Worm (Caenorhabditis elegans) whole organism, L1 larva: Measurements from ENCODE around the gene F35G2.3.

ENCODE experiments used
- C04F5.9 ChIP-seq: sonication (generic microtip); optimal IDR thresholded peaks from 2 replicates; lab custom pipeline; 2016; ENCODE audit warnings: missing genetic modification characterization, missing compliant biosample characterization
- aly-2 ChIP-seq: fragments of 150-350 bp; optimal IDR thresholded peaks from 2 replicates; lab custom pipeline; 2014; ENCODE audit warnings: missing biosample characterization, missing genetic modification characterization
- blmp-1 ChIP-seq: fragments of 150-350 bp; optimal IDR thresholded peaks from 2 replicates; lab custom pipeline; 2014; ENCODE audit warnings: missing biosample characterization, missing genetic modification characterization
- ceh-63 ChIP-seq: fragments of 200-800 bp; sonication (Bioruptor generic); optimal IDR thresholded peaks from 2 replicates; lab custom pipeline; 2018; ENCODE audit warnings: mild to moderate bottlenecking, missing genetic modification characterization, missing compliant biosample characterization
- ceh-8 ChIP-seq: fragments of 200-800 bp; sonication (Bioruptor generic); optimal IDR thresholded peaks from 2 replicates; lab custom pipeline; 2018; ENCODE audit warnings: mild to moderate bottlenecking, missing genetic modification characterization, moderate library complexity, missing compliant biosample characterization
- ceh-90 ChIP-seq: sonication (generic microtip); optimal IDR thresholded peaks from 2 replicates; lab custom pipeline; 2016; ENCODE audit warnings: missing genetic modification characterization, missing compliant biosample characterization
- dpl-1 ChIP-seq, 3 experiments: fragments of 150-350 bp in 2 of 3; sonication (generic microtip) in 1 of 3; optimal IDR thresholded peaks; 2 replicates each; lab custom pipeline; 2014 to 2017; ENCODE audit warnings: missing biosample characterization in 3 of 3, missing genetic modification characterization in 3 of 3, missing genetic modification reagents in 3 of 3
- efl-1 ChIP-seq, 4 experiments: fragments of 150-350 bp; optimal IDR thresholded peaks in 3 of 4; peaks in 1 of 4; 1 replicate in 1 of 4; 2 replicates in 3 of 4; lab custom pipeline; 2014; ENCODE audit warnings: missing biosample characterization in 2 of 4, missing genetic modification characterization in 2 of 4, missing genetic modification reagents in 2 of 4
- egl-27 ChIP-seq, 2 experiments: fragments of 150-350 bp in 1 of 2; sonication (generic microtip); optimal IDR thresholded peaks; 3 replicates each; lab custom pipeline; 2017 to 2018; ENCODE audit warnings: missing biosample characterization in 2 of 2, missing genetic modification characterization in 2 of 2, missing genetic modification reagents in 2 of 2
- elt-3 ChIP-seq, 6 experiments: fragments of 150-350 bp in 1 of 6; sonication (generic microtip); optimal IDR thresholded peaks; 2 replicates each; lab custom pipeline; 2017 to 2018; ENCODE audit warnings: missing biosample characterization in 6 of 6, missing genetic modification characterization in 6 of 6, inconsistent platforms in 1 of 6
- fkh-10 ChIP-seq: sonication (generic microtip); optimal IDR thresholded peaks from 2 replicates; lab custom pipeline; 2017; ENCODE audit warnings: missing biosample characterization, missing genetic modification reagents, missing genetic modification characterization
- fkh-4 ChIP-seq: sonication (generic microtip); optimal IDR thresholded peaks from 2 replicates; lab custom pipeline; 2016; ENCODE audit warnings: missing compliant biosample characterization, missing genetic modification characterization, borderline replicate concordance
- isw-1 ChIP-seq: fragments of 200-800 bp; sonication (Bioruptor generic); IDR thresholded peaks from 2 replicates; pipeline ENCODE4 v1.3.6; 2022; ENCODE audit warnings: missing genetic modification characterization, missing compliant biosample characterization
- lin-14 ChIP-seq: fragments of 200-800 bp; sonication (Bioruptor generic); optimal IDR thresholded peaks from 2 replicates; lab custom pipeline; 2018; ENCODE audit warnings: mild to moderate bottlenecking, missing genetic modification characterization, moderate library complexity, missing compliant biosample characterization
- lin-35 ChIP-seq, 2 experiments: fragments of 150-350 bp; optimal IDR thresholded peaks; 2 replicates each; lab custom pipeline; 2014; ENCODE audit warnings: missing biosample characterization in 2 of 2, missing genetic modification characterization in 2 of 2, missing genetic modification reagents in 2 of 2
- lin-39 ChIP-seq: fragments of 150-350 bp; optimal IDR thresholded peaks from 2 replicates; lab custom pipeline; 2014; ENCODE audit warnings: missing biosample characterization, missing genetic modification reagents, missing genetic modification characterization
- lir-3 ChIP-seq: sonication (generic microtip); optimal IDR thresholded peaks from 2 replicates; lab custom pipeline; 2016; ENCODE audit warnings: mild to moderate bottlenecking, missing genetic modification characterization, moderate library complexity, missing compliant biosample characterization; ENCODE audit not compliant: poor library complexity
- lsy-2 ChIP-seq, 2 experiments: fragments of 150-350 bp; optimal IDR thresholded peaks; 2 replicates each; lab custom pipeline; 2014; ENCODE audit warnings: missing biosample characterization in 2 of 2, missing genetic modification characterization in 2 of 2
- mab-9 ChIP-seq: fragments of 200-800 bp; sonication (Bioruptor generic); IDR thresholded peaks from 2 replicates; pipeline ENCODE4 v1.3.6; 2022; ENCODE audit warnings: missing genetic modification reagents, missing genetic modification characterization, missing compliant biosample characterization
- mep-1 ChIP-seq: fragments of 150-350 bp; optimal IDR thresholded peaks from 2 replicates; lab custom pipeline; 2014; ENCODE audit warnings: missing biosample characterization, missing genetic modification characterization
- nhr-19 ChIP-seq: fragments of 200-800 bp; sonication (Bioruptor generic); conservative IDR thresholded peaks from 2 replicates; pipeline ENCODE4 v1.3.6; 2022; ENCODE audit warnings: missing genetic modification characterization, missing compliant biosample characterization
- nhr-237 ChIP-seq: fragments of 150-350 bp; optimal IDR thresholded peaks from 2 replicates; lab custom pipeline; 2014; ENCODE audit warnings: missing biosample characterization, missing genetic modification characterization
- nhr-28 ChIP-seq: fragments of 150-350 bp; optimal IDR thresholded peaks from 2 replicates; lab custom pipeline; 2014; ENCODE audit warnings: missing biosample characterization, missing genetic modification characterization
- nhr-47 ChIP-seq: sonication (generic microtip); optimal IDR thresholded peaks from 2 replicates; lab custom pipeline; 2016; ENCODE audit warnings: mild to moderate bottlenecking, missing genetic modification characterization, moderate library complexity, missing compliant biosample characterization
- nhr-71 ChIP-seq: sonication (generic microtip); optimal IDR thresholded peaks from 2 replicates; lab custom pipeline; 2016; ENCODE audit warnings: mild to moderate bottlenecking, missing genetic modification characterization, moderate library complexity, missing compliant biosample characterization
- nhr-77 ChIP-seq: fragments of 150-350 bp; optimal IDR thresholded peaks from 2 replicates; lab custom pipeline; 2014; ENCODE audit warnings: missing biosample characterization, missing genetic modification characterization
- nhr-84 ChIP-seq: sonication (generic microtip); optimal IDR thresholded peaks from 2 replicates; lab custom pipeline; 2017; ENCODE audit warnings: missing biosample characterization, missing genetic modification characterization
- nhr-85 ChIP-seq: sonication (generic microtip); peaks from one replicate; lab custom pipeline; 2016; ENCODE audit warnings: missing genetic modification characterization, inconsistent platforms, missing compliant biosample characterization
- pag-3 ChIP-seq: sonication (generic microtip); optimal IDR thresholded peaks from 2 replicates; lab custom pipeline; 2017; ENCODE audit warnings: missing genetic modification characterization, mild to moderate bottlenecking, missing compliant biosample characterization, antibody characterized with exemption, borderline replicate concordance; ENCODE audit not compliant: insufficient read depth
- pqm-1 ChIP-seq: sonication (generic microtip); optimal IDR thresholded peaks from 3 replicates; lab custom pipeline; 2017; ENCODE audit warnings: missing biosample characterization, missing genetic modification characterization
- snpc-4 ChIP-seq: fragments of 150-350 bp; optimal IDR thresholded peaks from 2 replicates; lab custom pipeline; 2014; ENCODE audit warnings: missing biosample characterization, missing genetic modification characterization
- snu-23 ChIP-seq: sonication (generic microtip); optimal IDR thresholded peaks from 2 replicates; lab custom pipeline; 2016; ENCODE audit warnings: missing genetic modification characterization, missing compliant biosample characterization
- sup-37 ChIP-seq: fragments of 200-800 bp; sonication (Bioruptor generic); optimal IDR thresholded peaks from 2 replicates; lab custom pipeline; 2018; ENCODE audit warnings: mild to moderate bottlenecking, missing genetic modification characterization, missing compliant biosample characterization
- swsn-7 ChIP-seq: sonication (generic microtip); optimal IDR thresholded peaks from 2 replicates; lab custom pipeline; 2016; ENCODE audit warnings: missing genetic modification characterization, missing compliant biosample characterization
- tbx-2 ChIP-seq: sonication (generic microtip); optimal IDR thresholded peaks from 2 replicates; lab custom pipeline; 2016; ENCODE audit warnings: missing genetic modification characterization, missing compliant biosample characterization
- vab-15 ChIP-seq: sonication (generic microtip); optimal IDR thresholded peaks from 2 replicates; lab custom pipeline; 2017; ENCODE audit warnings: missing genotype, mild to moderate bottlenecking, missing genetic modification characterization, missing compliant biosample characterization
- ztf-11 ChIP-seq, 2 experiments: sonication (generic microtip); optimal IDR thresholded peaks; 2 replicates each; lab custom pipeline; 2016 to 2017; ENCODE audit warnings: missing genetic modification characterization in 2 of 2, missing biosample characterization in 1 of 2, missing compliant biosample characterization in 1 of 2

Gene F35G2.3

DNA sequence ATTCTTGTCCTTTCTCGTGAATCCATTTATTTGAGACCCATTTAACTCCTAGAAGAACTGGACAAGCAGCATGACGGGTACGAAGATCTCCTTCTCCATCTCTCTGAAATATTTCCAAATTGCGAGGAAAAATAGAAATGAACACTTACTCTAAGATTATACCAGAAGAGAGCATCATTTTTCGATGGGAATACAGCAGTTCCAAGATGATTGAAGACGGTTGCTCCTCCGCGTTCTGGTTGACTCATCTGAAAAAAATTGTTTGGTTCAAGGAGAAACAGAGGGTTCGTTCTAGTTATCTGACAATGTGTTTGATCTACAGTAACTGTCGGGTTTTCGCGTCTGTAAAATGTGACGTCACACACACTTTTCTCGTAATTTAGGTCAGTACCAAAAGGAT lies 1.9 kb downstream of the F35G2.3 start:
- no peak for TF ChIP-seq nhr-28 (tag; lab: Kevin White, UChicago)
- no peak for TF ChIP-seq pqm-1 (tag; lab: Kevin White, UChicago)
- TF ChIP-seq swsn-7 (tag; lab: Kevin White, UChicago): no peak
- no peak for TF ChIP-seq mab-9 (GFP tag; lab: Robert Waterston, UW)
- TF ChIP-seq C04F5.9: no peak
- TF ChIP-seq nhr-84 (tag; lab: Kevin White, UChicago): no peak

DNA sequence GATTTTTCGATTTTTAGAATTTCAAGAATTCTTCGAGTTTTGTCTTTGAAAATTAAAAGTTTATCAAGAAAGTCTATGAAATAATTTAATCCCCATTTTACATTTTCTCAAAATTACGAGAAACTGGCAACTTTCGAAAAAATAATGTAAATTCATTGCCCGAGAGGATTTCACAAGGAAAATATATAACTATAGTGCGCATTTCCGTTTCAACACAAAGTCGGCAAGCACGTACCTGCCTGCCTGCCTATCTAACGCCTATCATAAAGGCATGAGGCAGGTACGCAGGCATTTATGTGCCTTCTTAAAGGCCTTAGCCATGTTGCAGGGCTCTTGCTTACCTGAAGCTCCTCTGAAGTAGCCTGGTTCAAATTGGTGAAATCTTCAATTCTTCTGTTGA lies 3.4 kb downstream of the F35G2.3 start:
- no peak for TF ChIP-seq dpl-1 (GFP tag; optimal IDR thresholded peaks at IDR 0.05; lab: Kevin White, UChicago)
- no peak for TF ChIP-seq efl-1 (optimal IDR thresholded peaks at IDR 0.05; lab: Kevin White, UChicago)
- TF ChIP-seq efl-1 (GFP tag; optimal IDR thresholded peaks at IDR 0.05 in 1 of 2; lab: Kevin White, UChicago): peak in 1 of 2 experiments; percentile 62

ce11 chrIV:12215762-12216295 lies 6.4 kb downstream of the F35G2.3 start, which contains the start of gene phy-2:
phy-2 (minus strand) TSS chrIV:12215987.
- peak; percentile 46 for TF ChIP-seq lin-14 (GFP tag; lab: Kevin White, UChicago)
- no peak for TF ChIP-seq efl-1 (optimal IDR thresholded peaks at IDR 0.05; lab: Kevin White, UChicago)
- TF ChIP-seq efl-1 (GFP tag; optimal IDR thresholded peaks at IDR 0.05 in 1 of 2; lab: Kevin White, UChicago): peak in 1 of 2 experiments; percentile 72
- no peak for TF ChIP-seq fkh-4
- no peak for TF ChIP-seq lin-39 (tag; lab: Kevin White, UChicago)
- no peak for TF ChIP-seq nhr-19 (GFP tag; lab: Robert Waterston, UW)
- TF ChIP-seq lin-35 (GFP tag; optimal IDR thresholded peaks at IDR 0.05; lab: Kevin White, UChicago): no peak
- no peak for TF ChIP-seq tbx-2 (tag; lab: Kevin White, UChicago)
- no peak for TF ChIP-seq nhr-77 (tag; lab: Kevin White, UChicago)

DNA sequence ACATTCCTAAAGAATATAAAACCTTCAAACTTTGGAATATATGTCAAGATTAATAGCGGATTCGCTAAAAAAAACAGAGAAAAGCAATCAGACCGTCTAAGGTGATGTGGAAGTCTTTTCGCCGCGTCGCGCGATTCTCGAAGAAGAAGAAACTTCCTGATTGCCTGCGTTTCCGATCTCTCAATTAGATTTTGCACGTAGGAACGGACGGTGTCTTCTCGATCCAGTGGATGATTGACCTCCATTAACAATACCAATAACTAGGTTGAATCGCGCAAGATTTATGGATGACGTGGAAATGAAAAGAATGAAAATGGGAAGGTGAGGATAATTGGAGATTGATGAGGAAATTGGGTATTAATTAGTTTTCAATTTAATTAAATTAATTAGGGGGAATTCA lies 7.7 kb downstream of the F35G2.3 start:
- TF ChIP-seq ceh-90 (tag; lab: Kevin White, UChicago) (no peak), ceh-63 (no peak), mab-9 (GFP tag; lab: Robert Waterston, UW) (no peak), pag-3 (tag; lab: Kevin White, UChicago) (no peak), elt-3 (tag; optimal IDR thresholded peaks at IDR 0.05; lab: Kevin White, UChicago) (peak in 1 of 6 experiments; percentile 59), efl-1 (optimal IDR thresholded peaks at IDR 0.05; lab: Kevin White, UChicago) (no peak), efl-1 (GFP tag; optimal IDR thresholded peaks at IDR 0.05 in 1 of 2; lab: Kevin White, UChicago) (peak in 1 of 2 experiments; percentile 17), lir-3 (no peak), ceh-8 (GFP tag; lab: Kevin White, UChicago) (no peak), snpc-4 (tag; lab: Kevin White, UChicago) (no peak), vab-15 (tag; lab: Kevin White, UChicago) (no peak), fkh-10 (GFP tag; lab: Kevin White, UChicago) (no peak), nhr-47 (no peak), egl-27 (tag; optimal IDR thresholded peaks at IDR 0.05; lab: Kevin White, UChicago) (no peak), nhr-71 (no peak), lsy-2 (tag; optimal IDR thresholded peaks at IDR 0.05; lab: Kevin White, UChicago) (no peak), mep-1 (tag; lab: Kevin White, UChicago) (peak; percentile 3), blmp-1 (tag; lab: Kevin White, UChicago) (peak; percentile 83), nhr-85 (tag; lab: Kevin White, UChicago) (peak; percentile 73), ztf-11 (tag; optimal IDR thresholded peaks at IDR 0.05; lab: Kevin White, UChicago) (no peak)

DNA sequence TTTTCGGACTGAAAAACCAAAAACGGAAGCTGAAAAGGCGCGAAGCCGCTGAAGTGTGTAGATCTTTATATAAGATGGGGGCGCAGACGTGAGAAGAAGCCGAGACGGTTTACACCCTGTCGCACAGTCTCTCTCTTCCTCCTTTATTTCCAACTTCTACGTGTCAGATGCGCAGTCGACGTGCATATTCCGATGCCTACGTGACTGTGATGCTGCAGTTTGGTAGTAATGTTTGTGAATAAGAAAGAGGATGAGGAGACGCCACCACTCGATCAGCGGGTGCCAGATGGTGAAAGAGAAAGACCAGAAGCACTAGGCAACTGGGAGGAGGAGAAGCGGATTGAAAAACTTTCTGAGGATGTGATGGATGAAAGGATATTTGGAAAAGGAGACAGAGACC lies 8.8 kb downstream of the F35G2.3 start:
- no peak for TF ChIP-seq lsy-2 (tag; optimal IDR thresholded peaks at IDR 0.05; lab: Kevin White, UChicago)
- TF ChIP-seq ztf-11 (tag; optimal IDR thresholded peaks at IDR 0.05; lab: Kevin White, UChicago): no peak
- no peak for TF ChIP-seq aly-2 (tag; lab: Kevin White, UChicago)
- no peak for TF ChIP-seq isw-1 (GFP tag; lab: Robert Waterston, UW)
- no peak for TF ChIP-seq nhr-237 (tag; lab: Kevin White, UChicago)
- TF ChIP-seq snu-23 (GFP tag; lab: Kevin White, UChicago): no peak
- no peak for TF ChIP-seq sup-37 (GFP tag; lab: Kevin White, UChicago)
- TF ChIP-seq blmp-1 (tag; lab: Kevin White, UChicago): peak; percentile 27
- TF ChIP-seq, all 84 proteins: peak for 1
